Worm (Caenorhabditis elegans) whole organism, L3 larva: ENCODE measurements around the gene tag-191.

Source experiments
- R02D3.7 ChIP-seq: fragments of 150-350 bp; optimal IDR thresholded peaks from 2 replicates; lab custom pipeline; 2014; ENCODE audit warnings: missing biosample characterization, missing genetic modification characterization
- ZK546.5 ChIP-seq: sonication (generic microtip); optimal IDR thresholded peaks from 2 replicates; lab custom pipeline; 2017; ENCODE audit warnings: missing biosample characterization, missing genetic modification characterization
- aly-2 ChIP-seq: fragments of 150-350 bp; optimal IDR thresholded peaks from 2 replicates; lab custom pipeline; 2014; ENCODE audit warnings: missing biosample characterization, missing genetic modification characterization
- ama-1 ChIP-seq: fragments of 150-350 bp; optimal IDR thresholded peaks from 2 replicates; lab custom pipeline; 2018
- ceh-16 ChIP-seq: sonication (generic microtip); optimal IDR thresholded peaks from 2 replicates; lab custom pipeline; 2017; ENCODE audit warnings: missing biosample characterization, missing genetic modification characterization
- ceh-28 ChIP-seq: fragments of 150-350 bp; optimal IDR thresholded peaks from 2 replicates; lab custom pipeline; 2014; ENCODE audit warnings: missing biosample characterization, missing genetic modification reagents, missing genetic modification characterization
- ceh-82 ChIP-seq: fragments of 150-350 bp; optimal IDR thresholded peaks from 2 replicates; lab custom pipeline; 2014; ENCODE audit warnings: missing biosample characterization, missing genetic modification characterization
- ceh-9 ChIP-seq: sonication (generic microtip); optimal IDR thresholded peaks from 2 replicates; lab custom pipeline; 2018; ENCODE audit warnings: missing biosample characterization, missing genetic modification characterization
- daf-12 ChIP-seq: fragments of 150-350 bp; optimal IDR thresholded peaks from 2 replicates; lab custom pipeline; 2014; ENCODE audit warnings: missing biosample characterization, missing genetic modification reagents, missing genetic modification characterization
- egl-27 ChIP-seq: sonication (generic microtip); optimal IDR thresholded peaks from 4 replicates; lab custom pipeline; 2017; ENCODE audit warnings: missing biosample characterization, missing genetic modification reagents, missing genetic modification characterization
- egl-5 ChIP-seq: fragments of 150-350 bp; optimal IDR thresholded peaks from 2 replicates; lab custom pipeline; 2017; ENCODE audit warnings: missing biosample characterization, missing genetic modification reagents, missing genetic modification characterization, inconsistent platforms
- elt-1 ChIP-seq: fragments of 150-350 bp; optimal IDR thresholded peaks from 2 replicates; lab custom pipeline; 2014; ENCODE audit warnings: missing biosample characterization, missing genetic modification characterization
- elt-2 ChIP-seq: sonication (generic microtip); optimal IDR thresholded peaks from 2 replicates; lab custom pipeline; 2016; ENCODE audit warnings: missing genetic modification reagents, mild to moderate bottlenecking, missing genetic modification characterization, missing compliant biosample characterization
- elt-3 ChIP-seq, 3 experiments: fragments of 150-350 bp in 1 of 3; sonication (generic microtip) in 2 of 3; optimal IDR thresholded peaks; 2 replicates in 2 of 3; 4 replicates in 1 of 3; lab custom pipeline; 2014 to 2017; ENCODE audit warnings: missing biosample characterization in 3 of 3, missing genetic modification characterization in 3 of 3
- eor-1 ChIP-seq, 2 experiments: fragments of 150-350 bp; optimal IDR thresholded peaks; 2 replicates each; lab custom pipeline; 2014 to 2018; ENCODE audit warnings: missing biosample characterization in 2 of 2, missing genetic modification characterization in 2 of 2
- fos-1 ChIP-seq: fragments of 150-350 bp; optimal IDR thresholded peaks from 2 replicates; lab custom pipeline; 2014; ENCODE audit warnings: missing biosample characterization, missing genetic modification characterization
- jun-1 ChIP-seq: fragments of 150-350 bp; optimal IDR thresholded peaks from 2 replicates; lab custom pipeline; 2014; ENCODE audit warnings: missing biosample characterization, missing genetic modification reagents, missing genetic modification characterization
- lin-15B ChIP-seq: fragments of 150-350 bp; optimal IDR thresholded peaks from 2 replicates; lab custom pipeline; 2014; ENCODE audit warnings: missing biosample characterization, missing genetic modification characterization
- lin-39 ChIP-seq: fragments of 150-350 bp; optimal IDR thresholded peaks from 2 replicates; lab custom pipeline; 2018; ENCODE audit warnings: missing biosample characterization, missing genetic modification reagents, missing genetic modification characterization
- lsy-12 ChIP-seq: sonication (generic microtip); optimal IDR thresholded peaks from 2 replicates; lab custom pipeline; 2016; ENCODE audit warnings: mild to moderate bottlenecking, missing genetic modification characterization, missing compliant biosample characterization
- mdl-1 ChIP-seq: fragments of 150-350 bp; optimal IDR thresholded peaks from 2 replicates; lab custom pipeline; 2014; ENCODE audit warnings: missing biosample characterization, missing genetic modification characterization
- nfya-1 ChIP-seq: sonication (generic microtip); optimal IDR thresholded peaks from 2 replicates; lab custom pipeline; 2017; ENCODE audit warnings: missing genetic modification characterization, mild to moderate bottlenecking, missing compliant biosample characterization, antibody characterized with exemption, moderate library complexity; ENCODE audit not compliant: insufficient read depth
- nhr-11 ChIP-seq: fragments of 150-350 bp; optimal IDR thresholded peaks from 2 replicates; lab custom pipeline; 2014; ENCODE audit warnings: missing biosample characterization, missing genetic modification characterization
- nhr-23 ChIP-seq: fragments of 150-350 bp; optimal IDR thresholded peaks from 2 replicates; lab custom pipeline; 2014; ENCODE audit warnings: missing biosample characterization, missing genetic modification reagents, missing genetic modification characterization
- nhr-237 ChIP-seq: fragments of 150-350 bp; optimal IDR thresholded peaks from 2 replicates; lab custom pipeline; 2014; ENCODE audit warnings: missing biosample characterization, missing genetic modification characterization
- nhr-28 ChIP-seq: fragments of 150-350 bp; optimal IDR thresholded peaks from 2 replicates; lab custom pipeline; 2014; ENCODE audit warnings: missing biosample characterization, missing genetic modification characterization
- nhr-43 ChIP-seq: sonication (generic microtip); optimal IDR thresholded peaks from 2 replicates; lab custom pipeline; 2016; ENCODE audit warnings: mild to moderate bottlenecking, missing genetic modification characterization, missing compliant biosample characterization; ENCODE audit not compliant: poor library complexity, severe bottlenecking
- nhr-76 ChIP-seq: fragments of 150-350 bp; sonication (generic microtip); optimal IDR thresholded peaks from 5 replicates; lab custom pipeline; 2014; ENCODE audit warnings: missing biosample characterization, missing genetic modification characterization
- pha-4 ChIP-seq: fragments of 150-350 bp; optimal IDR thresholded peaks from 2 replicates; lab custom pipeline; 2014; ENCODE audit warnings: missing biosample characterization, missing genetic modification reagents, missing genetic modification characterization
- pqm-1 ChIP-seq: fragments of 150-350 bp; optimal IDR thresholded peaks from 2 replicates; lab custom pipeline; 2017; ENCODE audit warnings: missing biosample characterization, missing genetic modification characterization, inconsistent platforms
- sea-2 ChIP-seq: fragments of 150-350 bp; sonication (generic microtip); optimal IDR thresholded peaks from 4 replicates; lab custom pipeline; 2014; ENCODE audit warnings: missing biosample characterization, missing genetic modification reagents, missing genetic modification characterization
- skn-1 ChIP-seq: fragments of 150-350 bp; optimal IDR thresholded peaks from 2 replicates; lab custom pipeline; 2014; ENCODE audit warnings: missing biosample characterization, missing genetic modification characterization
- snpc-4 ChIP-seq: fragments of 150-350 bp; optimal IDR thresholded peaks from 2 replicates; lab custom pipeline; 2014; ENCODE audit warnings: missing biosample characterization, missing genetic modification characterization
- tbx-2 ChIP-seq: sonication (generic microtip); optimal IDR thresholded peaks from 2 replicates; lab custom pipeline; 2016; ENCODE audit warnings: mild to moderate bottlenecking, missing genetic modification characterization, missing compliant biosample characterization
- unc-62 ChIP-seq: fragments of 150-350 bp; sonication (generic microtip); optimal IDR thresholded peaks from 4 replicates; lab custom pipeline; 2014; ENCODE audit warnings: missing biosample characterization, missing genetic modification reagents, missing genetic modification characterization
- zag-1 ChIP-seq: fragments of 150-350 bp; optimal IDR thresholded peaks from 2 replicates; lab custom pipeline; 2014; ENCODE audit warnings: missing biosample characterization, missing genetic modification characterization
- ztf-11 ChIP-seq: fragments of 150-350 bp; optimal IDR thresholded peaks from 2 replicates; lab custom pipeline; 2014; ENCODE audit warnings: missing biosample characterization, missing genetic modification characterization
- ztf-4 ChIP-seq: fragments of 150-350 bp; optimal IDR thresholded peaks from 2 replicates; lab custom pipeline; 2014; ENCODE audit warnings: missing biosample characterization, missing genetic modification characterization

tag-191 gene

ce11 chrV:14536274-14536673 is at the start of gene tag-191:
tag-191 (minus strand) TSS chrV:14536374.
- TF ChIP-seq ceh-82 (tag; lab: Kevin White, UChicago), result no peak
- TF ChIP-seq fos-1 (tag; lab: Kevin White, UChicago), result no peak
- no peak for TF ChIP-seq eor-1 (tag; optimal IDR thresholded peaks at IDR 0.05; lab: Kevin White, UChicago)
- TF ChIP-seq nhr-43 (tag; lab: Kevin White, UChicago), result no peak
- no peak for TF ChIP-seq egl-5 (tag; lab: Kevin White, UChicago)
- TF ChIP-seq ztf-11, result no peak
- no peak for TF ChIP-seq ceh-9 (tag; lab: Kevin White, UChicago)
- TF ChIP-seq zag-1, result no peak
- TF ChIP-seq pha-4, result no peak
- no peak for TF ChIP-seq nhr-11
- no peak for TF ChIP-seq lin-39
- no peak for TF ChIP-seq ceh-28 (tag; lab: Kevin White, UChicago)
- no peak for TF ChIP-seq sea-2 (GFP tag; lab: Kevin White, UChicago)
- no peak for TF ChIP-seq ceh-16 (tag; lab: Kevin White, UChicago)
- no peak for TF ChIP-seq nhr-76 (tag; lab: Kevin White, UChicago)
- no peak for TF ChIP-seq mdl-1 (tag; lab: Kevin White, UChicago)
- TF ChIP-seq, all 47 proteins: peak for 0

- no peak for TF ChIP-seq pqm-1 (tag; lab: Kevin White, UChicago)
- TF ChIP-seq elt-1 (tag; lab: Kevin White, UChicago), result no peak
- TF ChIP-seq unc-62 (GFP tag; lab: Kevin White, UChicago), result no peak
- TF ChIP-seq lin-39, result no peak
- no peak for TF ChIP-seq tbx-2 (tag; lab: Kevin White, UChicago)
- no peak for TF ChIP-seq nhr-237
- TF ChIP-seq snpc-4 (tag; lab: Kevin White, UChicago), result no peak
- no peak for TF ChIP-seq ama-1 (lab: Kevin White, UChicago)
- no peak for TF ChIP-seq zag-1
- no peak for TF ChIP-seq nhr-43 (tag; lab: Kevin White, UChicago)
- TF ChIP-seq ZK546.5, result no peak
- TF ChIP-seq nhr-76 (tag; lab: Kevin White, UChicago), result no peak
Measured at ce11 chrV:14585351-14585750, 49.2 kb upstream of the tag-191 start, which contains the start of gene Y40H4A.2. Y40H4A.2 (minus strand) TSS chrV:14585451.

DNA sequence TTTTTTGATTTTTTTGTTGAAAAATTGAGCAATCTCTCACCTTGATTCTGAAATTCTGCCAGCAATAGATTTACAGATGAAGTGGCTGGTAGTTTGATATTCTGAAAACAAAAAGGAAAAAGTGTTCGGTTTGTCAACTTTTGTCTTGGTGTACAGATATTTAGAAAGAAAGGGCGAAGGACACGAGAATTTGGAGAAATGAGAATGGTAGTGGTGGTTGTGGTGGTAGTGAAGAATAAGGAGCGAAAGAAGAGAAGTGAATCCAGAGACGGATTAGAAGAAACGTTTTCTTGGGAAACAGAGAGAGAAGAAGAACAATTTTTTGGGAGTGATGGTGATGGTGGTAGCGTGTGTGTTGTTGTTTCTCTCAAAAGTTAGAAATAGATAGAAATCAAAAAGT is 43.4 kb upstream of the tag-191 start, which contains the start of gene gar-3:
gar-3 (minus strand) TSS at position 101 of the 400 bp plus-strand sequence.
- TF ChIP-seq ceh-82 (tag; lab: Kevin White, UChicago) (no peak), jun-1 (tag; lab: Kevin White, UChicago) (no peak), nhr-76 (tag; lab: Kevin White, UChicago) (no peak), unc-62 (GFP tag; lab: Kevin White, UChicago) (no peak), skn-1 (tag; lab: Kevin White, UChicago) (no peak), ceh-16 (tag; lab: Kevin White, UChicago) (no peak), egl-5 (tag; lab: Kevin White, UChicago) (no peak), nhr-23 (tag; lab: Kevin White, UChicago) (no peak), nfya-1 (tag; lab: Kevin White, UChicago) (no peak), ztf-11 (no peak), elt-3 (tag; optimal IDR thresholded peaks at IDR 0.05; lab: Kevin White, UChicago) (no peak), ceh-9 (tag; lab: Kevin White, UChicago) (no peak), elt-1 (tag; lab: Kevin White, UChicago) (no peak), daf-12 (tag; lab: Kevin White, UChicago) (no peak)

DNA sequence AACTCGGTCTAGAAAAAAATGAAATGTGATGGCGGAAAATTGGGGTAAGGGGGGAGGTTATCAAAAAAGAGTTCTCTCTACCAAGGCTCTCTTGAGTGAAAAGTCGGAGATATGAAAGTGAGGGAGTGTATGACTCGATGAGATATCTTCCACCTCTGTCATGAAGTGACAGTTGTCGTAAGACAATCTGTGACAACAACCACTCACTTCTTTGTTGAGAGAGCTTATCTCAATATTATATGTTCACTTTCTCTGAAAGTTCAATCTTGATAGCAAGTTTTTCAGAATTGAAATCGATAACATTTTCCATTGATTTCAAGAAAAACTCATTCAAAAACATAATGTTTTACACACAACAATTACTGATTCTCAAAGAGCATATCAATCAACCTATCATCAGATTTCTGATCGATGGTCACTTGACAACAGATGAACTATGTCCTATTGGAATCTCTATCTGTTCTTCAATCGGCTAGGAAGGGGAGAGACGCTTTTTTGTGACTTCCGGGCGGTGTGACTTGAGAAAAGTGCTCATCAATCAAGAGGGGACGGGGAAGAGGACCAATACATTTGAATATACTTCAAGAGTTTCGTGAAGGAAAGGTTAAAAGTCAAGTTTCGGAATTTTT is 40.7 kb upstream of the tag-191 start:
- TF ChIP-seq elt-3 (tag; optimal IDR thresholded peaks at IDR 0.05; lab: Kevin White, UChicago) (no peak), lin-39 (peak; percentile 6), egl-5 (tag; lab: Kevin White, UChicago) (peak; percentile 21), nhr-76 (tag; lab: Kevin White, UChicago) (no peak), elt-1 (tag; lab: Kevin White, UChicago) (peak; percentile 70)

DNA sequence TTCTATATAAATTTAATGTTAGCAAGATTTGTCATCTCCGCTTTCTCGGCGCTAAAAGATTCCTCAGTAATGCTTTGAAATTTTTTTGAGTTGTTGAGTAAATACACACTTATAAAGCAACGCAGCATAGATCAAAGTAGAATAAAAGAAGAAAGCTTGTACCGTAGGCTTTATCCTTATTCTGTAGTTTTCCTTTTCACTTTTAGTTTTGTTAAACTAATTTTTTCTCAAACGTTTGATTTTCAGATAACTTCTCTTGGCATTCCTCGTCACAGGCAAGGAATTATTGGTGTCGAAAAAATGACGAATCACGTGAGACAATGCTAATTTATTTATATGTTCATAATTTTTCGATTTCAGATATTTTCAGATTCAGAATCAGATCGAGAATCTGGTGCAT is 26.4 kb upstream of the tag-191 start, which contains the start of gene C53A5.11:
C53A5.11 (plus strand) TSS at position 301 of the 400 bp plus-strand sequence.
- TF ChIP-seq elt-3 (tag; optimal IDR thresholded peaks at IDR 0.05; lab: Kevin White, UChicago), result no peak
- no peak for TF ChIP-seq mdl-1 (tag; lab: Kevin White, UChicago)
- TF ChIP-seq elt-2 (tag; lab: Kevin White, UChicago), result no peak
- no peak for TF ChIP-seq lin-15B (tag; lab: Kevin White, UChicago)
- no peak for TF ChIP-seq nhr-11
- no peak for TF ChIP-seq ztf-11
- TF ChIP-seq nhr-43 (tag; lab: Kevin White, UChicago), result no peak
- no peak for TF ChIP-seq egl-27 (tag; lab: Kevin White, UChicago)
- no peak for TF ChIP-seq nhr-28
- no peak for TF ChIP-seq ceh-16 (tag; lab: Kevin White, UChicago)
- TF ChIP-seq unc-62 (GFP tag; lab: Kevin White, UChicago), result no peak
- TF ChIP-seq lsy-12, result no peak
- no peak for TF ChIP-seq pqm-1 (tag; lab: Kevin White, UChicago)
- no peak for TF ChIP-seq ZK546.5
- TF ChIP-seq ceh-82 (tag; lab: Kevin White, UChicago), result no peak
- no peak for TF ChIP-seq R02D3.7
- no peak for TF ChIP-seq aly-2
- no peak for TF ChIP-seq ztf-4 (tag; lab: Kevin White, UChicago)
